Worm (Caenorhabditis elegans): ENCODE measurements around the gene cutl-5.

cutl-5 gene

DNA sequence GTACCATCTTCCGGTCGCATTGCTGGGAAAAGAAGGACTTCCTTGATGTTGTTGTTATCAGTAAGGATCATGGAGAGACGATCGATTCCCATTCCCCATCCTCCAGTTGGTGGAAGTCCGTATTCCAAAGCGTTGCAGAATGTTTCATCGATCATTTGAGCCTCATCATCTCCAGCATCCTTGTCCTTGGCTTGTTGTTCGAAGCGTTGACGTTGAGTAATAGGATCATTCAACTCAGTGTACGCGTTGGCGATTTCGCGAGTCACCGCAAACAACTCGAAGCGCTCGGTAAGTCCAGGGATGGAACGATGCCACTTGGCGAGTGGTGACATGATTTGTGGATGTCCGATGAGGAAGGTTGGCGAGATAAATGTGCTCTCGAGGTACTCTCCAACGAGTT, 45.3 kb downstream of the cutl-5 start:
- TF ChIP-seq ztf-29 (GFP tag; IDR thresholded peaks at IDR 0.05) = no peak
- TF ChIP-seq med-1 (GFP tag; optimal IDR thresholded peaks at IDR 0.05; ENCODE audit: insufficient read depth) = no peak
- TF ChIP-seq ref-1 (GFP tag; conservative IDR thresholded peaks at IDR 0.05) = no peak
- TF ChIP-seq T22C8.4 (GFP tag; IDR thresholded peaks at IDR 0.05) = no peak
- no peak for TF ChIP-seq cog-1 (tag; optimal IDR thresholded peaks at IDR 0.05)
- TF ChIP-seq flt-1 (GFP tag; IDR thresholded peaks at IDR 0.05) = no peak
- no peak for TF ChIP-seq ztf-23 (GFP tag; IDR thresholded peaks at IDR 0.05)
- TF ChIP-seq tab-1 (GFP tag; IDR thresholded peaks at IDR 0.05) = no peak
- TF ChIP-seq klf-2 (GFP tag; conservative IDR thresholded peaks at IDR 0.05) = no peak

DNA sequence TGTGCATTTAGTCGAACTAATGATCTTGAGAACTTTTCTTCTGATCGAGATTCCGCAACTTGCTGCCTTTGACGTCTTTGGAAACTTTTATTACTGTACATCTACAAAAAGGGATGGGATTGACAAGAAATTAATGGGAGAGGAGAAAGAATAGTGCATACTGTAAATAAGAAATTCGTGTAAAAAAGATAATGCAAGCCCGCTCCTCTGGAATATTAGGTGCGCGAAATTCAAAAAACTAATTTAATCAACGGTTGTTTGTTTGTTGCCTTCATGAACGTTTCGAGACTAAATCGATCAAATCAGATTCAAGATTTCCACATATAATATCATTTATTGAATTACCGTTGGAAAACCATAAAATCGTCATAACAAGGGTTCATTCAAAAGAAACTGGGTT, 45.8 kb downstream of the cutl-5 start, which contains the start of gene him-14:
him-14 (minus strand) TSS at position 101 of the 400 bp plus-strand sequence.
- TF ChIP-seq ref-1 (GFP tag; conservative IDR thresholded peaks at IDR 0.05) = no peak

DNA sequence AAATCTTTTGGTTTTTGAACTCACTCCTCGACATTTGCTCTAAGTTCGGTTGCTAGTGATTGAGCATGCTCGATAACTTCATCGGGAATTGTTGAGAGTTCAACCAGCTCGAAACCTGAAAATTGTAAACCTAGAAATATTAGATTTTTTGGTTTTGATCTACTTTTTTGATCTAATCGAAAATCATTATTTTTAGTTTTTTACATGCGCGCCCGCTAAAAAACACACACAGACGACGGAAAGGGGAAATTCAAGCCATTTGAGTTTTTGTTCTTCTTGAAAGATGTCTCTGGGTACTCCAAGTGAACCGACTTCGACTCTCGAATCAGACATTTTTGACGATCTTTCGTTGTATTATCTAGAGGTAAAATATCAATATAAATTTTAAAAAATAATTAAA, 50.3 kb downstream of the cutl-5 start, which contains the start of gene nos-2:
nos-2 (plus strand) TSS at position 228 of the 400 bp plus-strand sequence.
- TF ChIP-seq ztf-23 (GFP tag; IDR thresholded peaks at IDR 0.05) = no peak
- TF ChIP-seq ztf-29 (GFP tag; IDR thresholded peaks at IDR 0.05) = no peak
- TF ChIP-seq flt-1 (GFP tag; IDR thresholded peaks at IDR 0.05) = no peak
- TF ChIP-seq med-1 (GFP tag; optimal IDR thresholded peaks at IDR 0.05; ENCODE audit: insufficient read depth) = no peak
- no peak for TF ChIP-seq T22C8.4 (GFP tag; IDR thresholded peaks at IDR 0.05)
- no peak for TF ChIP-seq klf-2 (GFP tag; conservative IDR thresholded peaks at IDR 0.05)
- no peak for TF ChIP-seq cog-1 (tag; optimal IDR thresholded peaks at IDR 0.05)
- TF ChIP-seq ref-1 (GFP tag; conservative IDR thresholded peaks at IDR 0.05) = no peak
- TF ChIP-seq tab-1 (GFP tag; IDR thresholded peaks at IDR 0.05) = no peak

Measured in whole organism, midembryonic.